Fruit fly (Drosophila melanogaster) whole organism, embryonic: ENCODE data around the gene CG43163.
A peak's percentile ranks its signal among the peaks of the same experiment; 100 is the strongest.

Experiments used
- CG10565 ChIP-seq: fragments of 200-800 bp; sonication (Bioruptor generic); optimal IDR thresholded peaks from 3 replicates; lab custom pipeline; 2016; ENCODE audit warnings: missing biosample characterization, mild to moderate bottlenecking, missing genetic modification characterization
- CG10979 ChIP-seq: fragments of 200-800 bp; sonication (Bioruptor generic); optimal IDR thresholded peaks from 2 replicates; lab custom pipeline; 2018; ENCODE audit warnings: missing biosample characterization, mild to moderate bottlenecking, missing genetic modification characterization, moderate library complexity
- CG12219 ChIP-seq: fragments of 200-800 bp; sonication (Bioruptor generic); optimal IDR thresholded peaks from 3 replicates; lab custom pipeline; 2018; ENCODE audit warnings: missing biosample characterization, mild to moderate bottlenecking, missing genetic modification characterization
- CG12769 ChIP-seq: fragments of 200-800 bp; sonication (Bioruptor generic); optimal IDR thresholded peaks from 2 replicates; lab custom pipeline; 2019; ENCODE audit warnings: missing biosample characterization, mild to moderate bottlenecking, missing genetic modification characterization, moderate library complexity
- CG12942 ChIP-seq: fragments of 200-800 bp; sonication (Bioruptor generic); optimal IDR thresholded peaks from 3 replicates; lab custom pipeline; 2016; ENCODE audit warnings: missing biosample characterization, missing genetic modification characterization
- CG13894 ChIP-seq: fragments of 200-800 bp; sonication (Bioruptor generic); optimal IDR thresholded peaks from 3 replicates; lab custom pipeline; 2018; ENCODE audit warnings: missing biosample characterization, mild to moderate bottlenecking, missing genetic modification characterization, moderate library complexity
- CG1602 ChIP-seq: fragments of 200-800 bp; sonication (Bioruptor generic); optimal IDR thresholded peaks from 3 replicates; lab custom pipeline; 2016; ENCODE audit warnings: missing biosample characterization, missing genetic modification characterization
- CG16813 ChIP-seq: fragments of 200-800 bp; sonication (Bioruptor generic); IDR thresholded peaks from 3 replicates; pipeline ENCODE4 v1.3.6; 2022; ENCODE audit warnings: missing biosample characterization, missing genetic modification characterization; ENCODE audit not compliant: partially characterized antibody
- CG17186 ChIP-seq: fragments of 200-800 bp; sonication (Bioruptor generic); optimal IDR thresholded peaks from 3 replicates; lab custom pipeline; 2017; ENCODE audit warnings: missing biosample characterization, missing genetic modification reagents, missing genetic modification characterization
- CG18011 ChIP-seq: fragments of 200-800 bp; sonication (Bioruptor generic); optimal IDR thresholded peaks from 2 replicates; lab custom pipeline; 2017; ENCODE audit warnings: missing biosample characterization, missing genetic modification characterization, mild to moderate bottlenecking, moderate library complexity, missing genotype
- CG30020 ChIP-seq: fragments of 200-800 bp; optimal IDR thresholded peaks from 2 replicates; lab custom pipeline; 2019; ENCODE audit warnings: missing biosample characterization, mild to moderate bottlenecking, missing genetic modification characterization, moderate library complexity
- CG3281 ChIP-seq: fragments of 200-800 bp; sonication (Bioruptor generic); optimal IDR thresholded peaks from 3 replicates; lab custom pipeline; 2017; ENCODE audit warnings: missing biosample characterization, mild to moderate bottlenecking, missing genetic modification characterization
- CG3726 ChIP-seq: fragments of 200-800 bp; sonication (Bioruptor generic); IDR thresholded peaks from 3 replicates; pipeline ENCODE4, ENCODE4 v1.3.6; 2022; ENCODE audit warnings: missing biosample characterization, missing genetic modification characterization
- CG4404 ChIP-seq: fragments of 200-800 bp; sonication (Bioruptor generic); IDR thresholded peaks from 2 replicates; pipeline ENCODE4 v1.3.6; 2022; ENCODE audit warnings: missing biosample characterization, missing genetic modification characterization
- CG6175 ChIP-seq: fragments of 200-800 bp; sonication (Bioruptor generic); IDR thresholded peaks from 3 replicates; pipeline ENCODE4 v1.3.6; 2022; ENCODE audit warnings: missing biosample characterization, missing genetic modification characterization
- CG6272 ChIP-seq: fragments of 200-800 bp; sonication (Bioruptor generic); IDR thresholded peaks from 2 replicates; pipeline ENCODE4 v1.3.6; 2022; ENCODE audit warnings: missing biosample characterization, missing genetic modification characterization
- CG6654 ChIP-seq: fragments of 200-800 bp; sonication (Bioruptor generic); optimal IDR thresholded peaks from 2 replicates; lab custom pipeline; 2017; ENCODE audit warnings: missing biosample characterization, mild to moderate bottlenecking, missing genetic modification characterization
- CG7372 ChIP-seq: fragments of 200-800 bp; sonication (Bioruptor generic); IDR thresholded peaks from 2 replicates; pipeline ENCODE4 v1.3.6; 2022; ENCODE audit warnings: missing biosample characterization, missing genetic modification characterization
- CG7556 ChIP-seq: fragments of 200-800 bp; sonication (Bioruptor generic); optimal IDR thresholded peaks from 2 replicates; lab custom pipeline; 2017; ENCODE audit warnings: missing biosample characterization, mild to moderate bottlenecking, missing genetic modification characterization
- CG7987 ChIP-seq: fragments of 200-800 bp; sonication (Bioruptor generic); optimal IDR thresholded peaks from 2 replicates; lab custom pipeline; 2018; ENCODE audit warnings: missing biosample characterization, mild to moderate bottlenecking, missing genetic modification characterization, moderate library complexity
- CG8281 ChIP-seq: fragments of 200-800 bp; sonication (Bioruptor generic); optimal IDR thresholded peaks from 2 replicates; lab custom pipeline; 2018; ENCODE audit warnings: missing biosample characterization, mild to moderate bottlenecking, missing genetic modification characterization, moderate library complexity
- CG8290 ChIP-seq, 3 experiments: fragments of 200-800 bp; sonication (Bioruptor generic); optimal IDR thresholded peaks; 2 replicates each; lab custom pipeline; 2016 to 2019; ENCODE audit warnings: missing biosample characterization in 3 of 3, missing genetic modification characterization in 3 of 3, mild to moderate bottlenecking in 2 of 3, moderate library complexity in 1 of 3
- CG8944 ChIP-seq: fragments of 200-800 bp; sonication (Bioruptor generic); optimal IDR thresholded peaks from 3 replicates; lab custom pipeline; 2016; ENCODE audit warnings: missing biosample characterization, missing genetic modification characterization
- CG9797 ChIP-seq: fragments of 200-800 bp; sonication (Bioruptor generic); optimal IDR thresholded peaks from 3 replicates; lab custom pipeline; 2018; ENCODE audit warnings: missing biosample characterization, mild to moderate bottlenecking, missing genetic modification characterization
- CoRest ChIP-seq: fragments of 200-800 bp; sonication (Bioruptor generic); optimal IDR thresholded peaks from 3 replicates; lab custom pipeline; 2018; ENCODE audit warnings: missing biosample characterization, mild to moderate bottlenecking, missing genetic modification characterization, moderate library complexity
- Elba2 ChIP-seq: fragments of 200-800 bp; sonication (Bioruptor generic); optimal IDR thresholded peaks from 3 replicates; lab custom pipeline; 2016; ENCODE audit warnings: missing biosample characterization, missing genetic modification characterization
- GATAe ChIP-seq: fragments of 200-800 bp; sonication (Bioruptor generic); conservative IDR thresholded peaks from 2 replicates; pipeline ENCODE4 v1.3.6; 2022; ENCODE audit warnings: missing biosample characterization, missing genetic modification characterization
- Hey ChIP-seq: fragments of 200-800 bp; sonication (Bioruptor generic); optimal IDR thresholded peaks from 3 replicates; lab custom pipeline; 2018; ENCODE audit warnings: missing biosample characterization, mild to moderate bottlenecking, missing genetic modification characterization
- Hmx ChIP-seq: fragments of 200-800 bp; sonication (Bioruptor generic); optimal IDR thresholded peaks from 2 replicates; lab custom pipeline; 2016; ENCODE audit warnings: missing biosample characterization, missing genetic modification characterization
- Lpt ChIP-seq: fragments of >200 bp; optimal IDR thresholded peaks from 2 replicates; lab custom pipeline; 2018; ENCODE audit warnings: missing biosample characterization, missing genetic modification characterization
- MTF-1 ChIP-seq: fragments of 200-800 bp; sonication (Bioruptor generic); optimal IDR thresholded peaks from 2 replicates; lab custom pipeline; 2018; ENCODE audit warnings: missing biosample characterization, mild to moderate bottlenecking, missing genetic modification characterization, borderline replicate concordance
- Mrtf ChIP-seq: fragments of 200-800 bp; sonication (Bioruptor generic); IDR thresholded peaks from 3 replicates; pipeline ENCODE4 v1.3.6; 2022; ENCODE audit warnings: missing biosample characterization, missing genetic modification characterization
- Neu2 ChIP-seq: fragments of 200-800 bp; sonication (Bioruptor generic); optimal IDR thresholded peaks from 3 replicates; lab custom pipeline; 2016; ENCODE audit warnings: missing biosample characterization, missing genetic modification characterization, borderline replicate concordance
- Sry-β ChIP-seq: fragments of 200-800 bp; sonication (Bioruptor generic); optimal IDR thresholded peaks from 2 replicates; lab custom pipeline; 2018; ENCODE audit warnings: missing biosample characterization, mild to moderate bottlenecking, missing genetic modification characterization, moderate library complexity
- Tbp ChIP-seq: fragments of >200 bp; optimal IDR thresholded peaks from 2 replicates; lab custom pipeline; 2018; ENCODE audit warnings: missing biosample characterization, missing genetic modification characterization
- br ChIP-seq: fragments of >200 bp; optimal IDR thresholded peaks from 2 replicates; lab custom pipeline; 2017
- cg ChIP-seq: fragments of 200-800 bp; sonication (Bioruptor generic); optimal IDR thresholded peaks from 3 replicates; lab custom pipeline; 2019; ENCODE audit warnings: missing biosample characterization, mild to moderate bottlenecking, missing genetic modification characterization, moderate library complexity
- croc ChIP-seq: fragments of 200-800 bp; sonication (Bioruptor generic); conservative IDR thresholded peaks from 3 replicates; pipeline ENCODE4 v1.3.6; 2022; ENCODE audit warnings: missing biosample characterization, missing genetic modification characterization
- dmrt99B ChIP-seq: fragments of 200-800 bp; sonication (Bioruptor generic); optimal IDR thresholded peaks from 2 replicates; lab custom pipeline; 2018; ENCODE audit warnings: missing biosample characterization, mild to moderate bottlenecking, missing genetic modification characterization, moderate library complexity
- en ChIP-seq: fragments of 200-800 bp; sonication (Bioruptor generic); optimal IDR thresholded peaks from 2 replicates; lab custom pipeline; 2016; ENCODE audit warnings: missing biosample characterization, missing genetic modification characterization
- gsb ChIP-seq: fragments of 200-800 bp; sonication (Bioruptor generic); IDR thresholded peaks from 2 replicates; pipeline ENCODE4 v1.3.6; 2022; ENCODE audit warnings: missing biosample characterization, missing genetic modification characterization
- kni ChIP-seq: fragments of 200-800 bp; sonication (Bioruptor generic); optimal IDR thresholded peaks from 3 replicates; lab custom pipeline; 2017; ENCODE audit warnings: mild to moderate bottlenecking, missing biosample characterization, missing genetic modification reagents, missing genetic modification characterization
- otp ChIP-seq: fragments of 200-800 bp; sonication (Bioruptor generic); IDR thresholded peaks from 3 replicates; pipeline ENCODE4, ENCODE4 v1.3.6; 2022; ENCODE audit warnings: missing biosample characterization, missing genetic modification characterization
- pnt ChIP-seq: fragments of 200-800 bp; sonication (Bioruptor generic); optimal IDR thresholded peaks from 3 replicates; lab custom pipeline; 2016; ENCODE audit warnings: missing biosample characterization, missing genetic modification characterization
- pzg ChIP-seq: fragments of 200-800 bp; sonication (Bioruptor generic); optimal IDR thresholded peaks from 3 replicates; lab custom pipeline; 2018; ENCODE audit warnings: missing biosample characterization, mild to moderate bottlenecking, missing genetic modification characterization, moderate library complexity
- row ChIP-seq: fragments of 200-800 bp; sonication (Bioruptor generic); IDR thresholded peaks from 3 replicates; pipeline ENCODE4 v1.3.6; 2022; ENCODE audit warnings: missing biosample characterization, missing genetic modification characterization
- seq ChIP-seq: fragments of 200-800 bp; sonication (Bioruptor generic); IDR thresholded peaks from 2 replicates; pipeline ENCODE4 v1.3.6; 2022; ENCODE audit warnings: missing biosample characterization, missing genetic modification characterization
- slou ChIP-seq: fragments of 200-800 bp; sonication (Bioruptor generic); optimal IDR thresholded peaks from 3 replicates; lab custom pipeline; 2016; ENCODE audit warnings: missing biosample characterization, missing genetic modification characterization
- stwl ChIP-seq: fragments of 200-800 bp; sonication (Bioruptor generic); optimal IDR thresholded peaks from 3 replicates; lab custom pipeline; 2018; ENCODE audit warnings: missing biosample characterization, mild to moderate bottlenecking, missing genetic modification characterization, moderate library complexity
- vfl ChIP-seq: fragments of 200-800 bp; sonication (Bioruptor generic); optimal IDR thresholded peaks from 2 replicates; lab custom pipeline; 2016; ENCODE audit warnings: missing biosample characterization, missing genetic modification characterization
- zen ChIP-seq: fragments of 200-800 bp; sonication (Bioruptor generic); optimal IDR thresholded peaks from 3 replicates; lab custom pipeline; 2018; ENCODE audit warnings: missing biosample characterization, mild to moderate bottlenecking, missing genetic modification characterization, moderate library complexity

CG43163 gene

DNA sequence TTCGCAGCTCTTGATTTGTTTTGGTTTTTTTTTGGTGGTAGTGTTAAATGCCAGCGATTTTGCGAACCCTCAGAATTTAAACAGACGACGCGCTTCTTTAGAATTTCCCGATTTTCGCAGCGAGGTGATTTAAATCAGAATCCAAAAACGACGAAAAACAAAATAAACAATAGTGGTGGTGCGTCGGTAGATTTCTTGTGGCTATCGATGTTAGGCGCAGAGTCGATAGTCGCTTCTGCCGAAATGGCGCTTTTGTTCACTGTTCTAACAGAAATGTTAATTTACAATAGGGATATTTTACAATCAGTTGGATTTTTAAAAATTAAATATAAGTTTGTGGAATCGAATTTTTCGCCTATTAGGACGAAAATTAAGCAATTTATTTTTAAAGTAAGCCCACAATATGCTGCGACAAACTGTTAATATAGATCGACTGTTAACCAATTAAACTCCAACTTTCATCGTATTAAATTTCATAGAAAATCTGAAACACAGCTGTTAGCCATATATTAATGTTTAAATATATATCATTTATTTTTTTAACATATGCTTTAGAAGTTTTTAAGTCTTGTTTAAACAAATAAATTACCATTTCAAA lies 57.6 kb downstream of the CG43163 start, which contains the start of gene CG6983 (continued):
- TF ChIP-seq CG8944 (GFP tag; lab: Kevin White, UChicago) (no peak), vfl (GFP tag; lab: Kevin White, UChicago) (no peak), Lpt (GFP tag; lab: Kevin White, UChicago) (no peak), br (lab: Kevin White, UChicago) (no peak), Elba2 (GFP tag; lab: Kevin White, UChicago) (no peak), slou (no peak), CG16813 (GFP tag; lab: Robert Waterston, UW) (peak; percentile 75; the same call in 2 of the 3 replicates), Hmx (GFP tag; lab: Kevin White, UChicago) (no peak), stwl (tag; lab: Kevin White, UChicago) (peak; percentile 16), CG18011 (no peak), CG13894 (peak; percentile 0), en (GFP tag; lab: Kevin White, UChicago) (no peak), CG9797 (GFP tag; lab: Kevin White, UChicago) (no peak), row (GFP tag; lab: Robert Waterston, UW) (no peak), CG6272 (GFP tag; lab: Robert Waterston, UW) (peak; percentile 28; the same call in 1 of the 2 replicates), CG10979 (no peak), CG17186 (peak; percentile 60), CG7372 (GFP tag; lab: Robert Waterston, UW) (no peak), CG7987 (GFP tag; lab: Kevin White, UChicago) (no peak), CG8290 (GFP tag; optimal IDR thresholded peaks at IDR 0.05; lab: Kevin White, UChicago) (no peak), CG8290 (tag; optimal IDR thresholded peaks at IDR 0.05; lab: Kevin White, UChicago) (peak in 1 of 2 experiments; percentile 6), pnt (GFP tag; lab: Kevin White, UChicago) (no peak), CG4404 (GFP tag; lab: Robert Waterston, UW) (no peak), GATAe (no peak), cg (GFP tag; lab: Kevin White, UChicago) (no peak), kni (GFP tag; lab: Kevin White, UChicago) (no peak), CoRest (tag; lab: Kevin White, UChicago) (no peak), Neu2 (no peak), seq (GFP tag; lab: Robert Waterston, UW) (no peak), CG30020 (tag; lab: Kevin White, UChicago) (no peak), CG3726 (GFP tag; lab: Robert Waterston, UW) (no peak), CG8281 (tag; lab: Kevin White, UChicago) (no peak), dmrt99B (tag; lab: Kevin White, UChicago) (no peak), CG3281 (GFP tag; lab: Kevin White, UChicago) (no peak), pzg (GFP tag; lab: Kevin White, UChicago) (no peak), Mrtf (GFP tag; lab: Robert Waterston, UW) (no peak), croc (GFP tag; lab: Robert Waterston, UW) (no peak), MTF-1 (GFP tag; lab: Kevin White, UChicago) (no peak), CG10565 (GFP tag; lab: Kevin White, UChicago) (no peak), otp (GFP tag; lab: Robert Waterston, UW) (no peak; the same call in 2 of the 3 replicates), CG1602 (GFP tag; lab: Kevin White, UChicago) (no peak), Hey (tag; lab: Kevin White, UChicago) (no peak), CG12942 (no peak), CG12769 (no peak), Sry-β (GFP tag; lab: Kevin White, UChicago) (no peak), CG12219 (no peak), gsb (GFP tag; lab: Robert Waterston, UW) (no peak), Tbp (GFP tag; lab: Kevin White, UChicago) (no peak), CG6654 (GFP tag; lab: Kevin White, UChicago) (no peak), CG7556 (GFP tag; lab: Kevin White, UChicago) (no peak), zen (no peak), CG6175 (GFP tag; lab: Robert Waterston, UW) (no peak)
